Fruit fly (Drosophila melanogaster) whole organism, embryonic: ENCODE results near the gene Bcat.

ENCODE experiments used
- Bteb2 ChIP-seq: fragments of 200-800 bp; sonication (Bioruptor generic); optimal IDR thresholded peaks from 2 replicates; lab custom pipeline; 2016; ENCODE audit warnings: missing biosample characterization, missing genetic modification characterization
- CG10274 ChIP-seq: fragments of 200-800 bp; sonication (Bioruptor generic); optimal IDR thresholded peaks from 3 replicates; lab custom pipeline; 2017; ENCODE audit warnings: missing biosample characterization, mild to moderate bottlenecking, missing genetic modification characterization
- CG10366 ChIP-seq: fragments of 200-800 bp; sonication (Bioruptor generic); IDR thresholded peaks from 2 replicates; pipeline ENCODE4 v1.3.6; 2022; ENCODE audit warnings: missing biosample characterization, missing genetic modification characterization
- CG10462 ChIP-seq: fragments of 200-800 bp; sonication (Bioruptor generic); optimal IDR thresholded peaks from 2 replicates; lab custom pipeline; 2016; ENCODE audit warnings: missing biosample characterization, missing genetic modification characterization
- CG10543 ChIP-seq: fragments of 200-800 bp; sonication (Bioruptor generic); optimal IDR thresholded peaks from 3 replicates; lab custom pipeline; 2017; ENCODE audit warnings: missing biosample characterization, mild to moderate bottlenecking, missing genetic modification characterization, moderate library complexity
- CG10959 ChIP-seq: fragments of 200-800 bp; sonication (Bioruptor generic); IDR thresholded peaks from 2 replicates; pipeline ENCODE4 v1.3.6; 2022; ENCODE audit warnings: missing biosample characterization, missing genetic modification characterization
- CG1233 ChIP-seq: fragments of 200-800 bp; sonication (Bioruptor generic); optimal IDR thresholded peaks from 4 replicates; lab custom pipeline; 2018; ENCODE audit warnings: missing biosample characterization, mild to moderate bottlenecking, missing genetic modification characterization
- CG13123 ChIP-seq: fragments of 200-800 bp; sonication (Bioruptor generic); optimal IDR thresholded peaks from 2 replicates; lab custom pipeline; 2016; ENCODE audit warnings: missing biosample characterization, missing genetic modification characterization
- CG13296 ChIP-seq: fragments of 200-800 bp; sonication (Bioruptor generic); optimal IDR thresholded peaks from 3 replicates; lab custom pipeline; 2018; ENCODE audit warnings: missing biosample characterization, mild to moderate bottlenecking, missing genetic modification characterization
- CG13894 ChIP-seq: fragments of 200-800 bp; sonication (Bioruptor generic); optimal IDR thresholded peaks from 3 replicates; lab custom pipeline; 2018; ENCODE audit warnings: missing biosample characterization, mild to moderate bottlenecking, missing genetic modification characterization, moderate library complexity
- CG15011 ChIP-seq: fragments of 200-800 bp; sonication (Bioruptor generic); optimal IDR thresholded peaks from 3 replicates; lab custom pipeline; 2018; ENCODE audit warnings: missing biosample characterization, mild to moderate bottlenecking, missing genetic modification characterization
- CG15514 ChIP-seq: fragments of 200-800 bp; sonication (Bioruptor generic); optimal IDR thresholded peaks from 3 replicates; lab custom pipeline; 2017; ENCODE audit warnings: missing biosample characterization, missing genetic modification characterization, mild to moderate bottlenecking, moderate library complexity, missing genetic modification reagents
- CG17359 ChIP-seq: fragments of 200-800 bp; sonication (Bioruptor generic); optimal IDR thresholded peaks from 3 replicates; lab custom pipeline; 2018; ENCODE audit warnings: missing biosample characterization, mild to moderate bottlenecking, missing genetic modification characterization, moderate library complexity
- CG17912 ChIP-seq: fragments of 200-800 bp; sonication (Bioruptor generic); optimal IDR thresholded peaks from 2 replicates; lab custom pipeline; 2018; ENCODE audit warnings: missing biosample characterization, mild to moderate bottlenecking, missing genetic modification characterization
- CG6272 ChIP-seq: fragments of 200-800 bp; sonication (Bioruptor generic); IDR thresholded peaks from 2 replicates; pipeline ENCODE4 v1.3.6; 2022; ENCODE audit warnings: missing biosample characterization, missing genetic modification characterization
- CG7372 ChIP-seq: fragments of 200-800 bp; sonication (Bioruptor generic); IDR thresholded peaks from 2 replicates; pipeline ENCODE4 v1.3.6; 2022; ENCODE audit warnings: missing biosample characterization, missing genetic modification characterization
- CG7839 ChIP-seq: fragments of 200-800 bp; sonication (Bioruptor generic); optimal IDR thresholded peaks from 3 replicates; lab custom pipeline; 2018; ENCODE audit warnings: missing biosample characterization, mild to moderate bottlenecking, missing genetic modification characterization, moderate library complexity
- CG7928 ChIP-seq: fragments of 200-800 bp; sonication (Bioruptor generic); optimal IDR thresholded peaks from 2 replicates; lab custom pipeline; 2017; ENCODE audit warnings: missing biosample characterization, mild to moderate bottlenecking, missing genetic modification characterization
- CG7963 ChIP-seq: fragments of 200-800 bp; sonication (Bioruptor generic); IDR thresholded peaks from 3 replicates; pipeline ENCODE4 v1.3.6; 2022; ENCODE audit warnings: missing biosample characterization, missing genetic modification characterization; ENCODE audit not compliant: partially characterized antibody
- CG8388 ChIP-seq: fragments of 200-800 bp; sonication (Bioruptor generic); optimal IDR thresholded peaks from 2 replicates; lab custom pipeline; 2019; ENCODE audit warnings: missing biosample characterization, mild to moderate bottlenecking, missing genetic modification characterization, moderate library complexity
- CG9797 ChIP-seq: fragments of 200-800 bp; sonication (Bioruptor generic); optimal IDR thresholded peaks from 3 replicates; lab custom pipeline; 2018; ENCODE audit warnings: missing biosample characterization, mild to moderate bottlenecking, missing genetic modification characterization
- Drgx ChIP-seq: fragments of 200-800 bp; sonication (Bioruptor generic); IDR thresholded peaks from 2 replicates; pipeline ENCODE4 v1.3.6; 2022; ENCODE audit warnings: missing biosample characterization, missing genetic modification characterization
- Lim3 ChIP-seq: fragments of 200-800 bp; sonication (Bioruptor generic); IDR thresholded peaks from 2 replicates; pipeline ENCODE4 v1.3.6; 2022; ENCODE audit warnings: missing biosample characterization, missing genetic modification characterization
- MESR4 ChIP-seq: fragments of 200-800 bp; sonication (Bioruptor generic); optimal IDR thresholded peaks from 2 replicates; lab custom pipeline; 2018; ENCODE audit warnings: missing biosample characterization, mild to moderate bottlenecking, missing genetic modification characterization, moderate library complexity
- Oaz ChIP-seq: fragments of 200-800 bp; sonication (Bioruptor generic); IDR thresholded peaks from 2 replicates; pipeline ENCODE4 v1.3.6; 2022; ENCODE audit warnings: missing biosample characterization, missing genetic modification characterization
- Side ChIP-seq: fragments of 200-800 bp; sonication (Bioruptor generic); optimal IDR thresholded peaks from 2 replicates; lab custom pipeline; 2016; ENCODE audit warnings: missing biosample characterization, missing genetic modification characterization
- Trl ChIP-seq, 3 experiments: fragments of >200 bp in 2 of 3; fragments of 200-800 bp in 1 of 3; sonication (Bioruptor generic) in 1 of 3; optimal IDR thresholded peaks; 2 replicates in 1 of 3; 3 replicates in 2 of 3; lab custom pipeline; 2016 to 2017; ENCODE audit warnings: missing biosample characterization in 1 of 3, missing genetic modification characterization in 1 of 3
- ac ChIP-seq: fragments of 200-800 bp; sonication (Bioruptor generic); optimal IDR thresholded peaks from 3 replicates; lab custom pipeline; 2017; ENCODE audit warnings: missing biosample characterization, mild to moderate bottlenecking, missing genetic modification characterization
- ap ChIP-seq: fragments of 200-800 bp; sonication (Bioruptor generic); IDR thresholded peaks from 2 replicates; pipeline ENCODE4 v1.3.6; 2022; ENCODE audit warnings: missing biosample characterization, missing genetic modification characterization
- crp ChIP-seq, 2 experiments: fragments of 200-800 bp; sonication (Bioruptor generic); optimal IDR thresholded peaks; 2 replicates in 1 of 2; 3 replicates in 1 of 2; lab custom pipeline; 2017; ENCODE audit warnings: missing biosample characterization in 2 of 2, missing genetic modification characterization in 2 of 2, mild to moderate bottlenecking in 1 of 2, moderate library complexity in 1 of 2
- emc ChIP-seq: fragments of 200-800 bp; sonication (Bioruptor generic); optimal IDR thresholded peaks from 2 replicates; lab custom pipeline; 2016; ENCODE audit warnings: missing biosample characterization, missing genetic modification characterization
- ems ChIP-seq: fragments of 200-800 bp; sonication (Bioruptor generic); optimal IDR thresholded peaks from 3 replicates; lab custom pipeline; 2016; ENCODE audit warnings: missing biosample characterization, missing genetic modification characterization
- gce ChIP-seq: fragments of 200-800 bp; sonication (Bioruptor generic); IDR thresholded peaks from 3 replicates; pipeline ENCODE4 v1.3.6; 2022; ENCODE audit warnings: missing biosample characterization, missing genetic modification characterization
- grau ChIP-seq: fragments of 200-800 bp; optimal IDR thresholded peaks from 3 replicates; lab custom pipeline; 2019; ENCODE audit warnings: missing biosample characterization, mild to moderate bottlenecking, missing genetic modification characterization, moderate library complexity
- gsb-n ChIP-seq: fragments of 200-800 bp; sonication (Bioruptor generic); optimal IDR thresholded peaks from 3 replicates; lab custom pipeline; 2018; ENCODE audit warnings: missing biosample characterization, mild to moderate bottlenecking, missing genetic modification characterization
- kay ChIP-seq: fragments of 200-800 bp; sonication (Bioruptor generic); optimal IDR thresholded peaks from 2 replicates; lab custom pipeline; 2016; ENCODE audit warnings: missing biosample characterization, missing genetic modification characterization
- lbe ChIP-seq: fragments of 200-800 bp; sonication (Bioruptor generic); optimal IDR thresholded peaks from 2 replicates; lab custom pipeline; 2016; ENCODE audit warnings: missing biosample characterization, mild to moderate bottlenecking, missing genetic modification characterization
- luna ChIP-seq: fragments of 200-800 bp; sonication (Bioruptor generic); optimal IDR thresholded peaks from 2 replicates; lab custom pipeline; 2016; ENCODE audit warnings: missing biosample characterization, missing genetic modification characterization
- nerfin-2 ChIP-seq: fragments of 200-800 bp; sonication (Bioruptor generic); IDR thresholded peaks from 2 replicates; pipeline ENCODE4 v1.3.6; 2022; ENCODE audit warnings: missing biosample characterization, missing genetic modification characterization; ENCODE audit not compliant: partially characterized antibody
- otp ChIP-seq: fragments of 200-800 bp; sonication (Bioruptor generic); IDR thresholded peaks from 3 replicates; pipeline ENCODE4, ENCODE4 v1.3.6; 2022; ENCODE audit warnings: missing biosample characterization, missing genetic modification characterization
- pan ChIP-seq, 4 experiments: fragments of >200 bp in 3 of 4; fragments of 200-800 bp in 1 of 4; sonication (Bioruptor generic) in 1 of 4; optimal IDR thresholded peaks in 3 of 4; IDR thresholded peaks in 1 of 4; 2 replicates each; pipeline versions ENCODE4 v1.3.6 to Lab custom; 2017 to 2022; ENCODE audit warnings: missing biosample characterization in 2 of 4, missing genetic modification characterization in 2 of 4, mixed read lengths in 1 of 4
- pho ChIP-seq: fragments of 200-800 bp; sonication (Bioruptor generic); optimal IDR thresholded peaks from 2 replicates; lab custom pipeline; 2016; ENCODE audit warnings: missing biosample characterization, missing genetic modification characterization
- row ChIP-seq: fragments of 200-800 bp; sonication (Bioruptor generic); IDR thresholded peaks from 3 replicates; pipeline ENCODE4 v1.3.6; 2022; ENCODE audit warnings: missing biosample characterization, missing genetic modification characterization
- sd ChIP-seq: fragments of 200-800 bp; sonication (Bioruptor generic); optimal IDR thresholded peaks from 3 replicates; lab custom pipeline; 2018; ENCODE audit warnings: missing biosample characterization, mild to moderate bottlenecking, missing genetic modification characterization, moderate library complexity
- sens-2 ChIP-seq: fragments of 200-800 bp; sonication (Bioruptor generic); IDR thresholded peaks from 2 replicates; pipeline ENCODE4 v1.3.6; 2022; ENCODE audit warnings: missing biosample characterization, missing genetic modification characterization
- seq ChIP-seq: fragments of 200-800 bp; sonication (Bioruptor generic); IDR thresholded peaks from 2 replicates; pipeline ENCODE4 v1.3.6; 2022; ENCODE audit warnings: missing biosample characterization, missing genetic modification characterization
- shn ChIP-seq: fragments of 200-800 bp; sonication (Bioruptor generic); optimal IDR thresholded peaks from 3 replicates; lab custom pipeline; 2016; ENCODE audit warnings: missing biosample characterization, missing genetic modification characterization
- slbo ChIP-seq: fragments of 200-800 bp; sonication (Bioruptor generic); IDR thresholded peaks from 2 replicates; pipeline ENCODE4 v1.3.6; 2022; ENCODE audit warnings: missing biosample characterization, missing genetic modification characterization

Gene Bcat

dm6 chrX:13391174-13392040 lies 5.3 kb upstream of the Bcat start (continued):
- TF ChIP-seq CG7963 (GFP tag; lab: Robert Waterston, UW): no peak
- no peak for TF ChIP-seq seq (GFP tag; lab: Robert Waterston, UW)
- TF ChIP-seq sens-2: no peak
- no peak for TF ChIP-seq gce (GFP tag; lab: Robert Waterston, UW)
- TF ChIP-seq CG10366 (GFP tag; lab: Robert Waterston, UW): no peak
- no peak for TF ChIP-seq pan (optimal IDR thresholded peaks at IDR 0.05; lab: Kevin White, UChicago)
- peak in 1 of 2 experiments; percentile 38 for TF ChIP-seq pan (GFP tag; optimal IDR thresholded peaks at IDR 0.05 in 1 of 2, IDR thresholded peaks at IDR 0.05 in 1 of 2)
- TF ChIP-seq nerfin-2 (GFP tag; lab: Robert Waterston, UW): no peak
- TF ChIP-seq CG10959 (GFP tag; lab: Robert Waterston, UW): no peak
- TF ChIP-seq gsb-n (tag; lab: Kevin White, UChicago): no peak
- TF ChIP-seq CG15514 (GFP tag; lab: Kevin White, UChicago): no peak
- TF ChIP-seq CG8388: no peak
- no peak for TF ChIP-seq lbe
- TF ChIP-seq shn (GFP tag; lab: Kevin White, UChicago): peak; percentile 33
- no peak for TF ChIP-seq Drgx
- TF ChIP-seq Side (GFP tag; lab: Kevin White, UChicago): peak; percentile 29
- TF ChIP-seq pho (GFP tag; lab: Kevin White, UChicago): peak; percentile 77
- peak; percentile 37 for TF ChIP-seq luna (GFP tag; lab: Kevin White, UChicago)
- TF ChIP-seq CG6272 (GFP tag; lab: Robert Waterston, UW): peak; percentile 8; the same call in 1 of the 2 replicates
- TF ChIP-seq slbo (GFP tag; lab: Robert Waterston, UW): peak; percentile 81
- peak; percentile 20 for TF ChIP-seq CG7928
- no peak for TF ChIP-seq ems (GFP tag; lab: Kevin White, UChicago)
- TF ChIP-seq CG17359 (tag; lab: Kevin White, UChicago): no peak
- TF ChIP-seq grau: peak; percentile 65
- peak; percentile 35 for TF ChIP-seq CG1233 (GFP tag; lab: Kevin White, UChicago)
- peak; percentile 39 for TF ChIP-seq emc (GFP tag; lab: Kevin White, UChicago)
- TF ChIP-seq CG10274 (GFP tag; lab: Kevin White, UChicago): peak; percentile 54
- TF ChIP-seq CG13894 (tag; lab: Kevin White, UChicago): no peak
- TF ChIP-seq kay (GFP tag; lab: Kevin White, UChicago): no peak
- peak; percentile 41 for TF ChIP-seq Bteb2
- peak; percentile 4 for TF ChIP-seq CG13296 (GFP tag; lab: Kevin White, UChicago)
- TF ChIP-seq CG10543 (GFP tag; lab: Kevin White, UChicago): no peak
- TF ChIP-seq CG15011 (GFP tag; lab: Kevin White, UChicago): peak; percentile 72
- no peak for TF ChIP-seq CG7372 (GFP tag; lab: Robert Waterston, UW)
- TF ChIP-seq CG17912 (GFP tag; lab: Kevin White, UChicago): no peak
- TF ChIP-seq CG7839 (tag; lab: Kevin White, UChicago): peak; percentile 61
- TF ChIP-seq Oaz (GFP tag; lab: Robert Waterston, UW): no peak
- TF ChIP-seq CG13123 (GFP tag; lab: Kevin White, UChicago): no peak
- no peak for TF ChIP-seq CG10462 (GFP tag; lab: Kevin White, UChicago)
- no peak for TF ChIP-seq MESR4 (GFP tag; lab: Kevin White, UChicago)
- no peak for TF ChIP-seq ac (GFP tag; lab: Kevin White, UChicago)
- 0 out of 3 replicates have a peak, but pooled peaks have one; percentile 14 for TF ChIP-seq otp (GFP tag; lab: Robert Waterston, UW)
- TF ChIP-seq sd (tag; lab: Kevin White, UChicago): no peak
- TF ChIP-seq row (GFP tag; lab: Robert Waterston, UW): peak; percentile 50; the same call in 1 of the 3 replicates
- no peak for TF ChIP-seq ap
- TF ChIP-seq CG9797 (GFP tag; lab: Kevin White, UChicago): no peak
- TF ChIP-seq Lim3 (GFP tag; lab: Robert Waterston, UW): no peak
- TF ChIP-seq Trl (optimal IDR thresholded peaks at IDR 0.05; lab: Kevin White, UChicago): no peak
- peak; percentile 47 for TF ChIP-seq Trl (GFP tag; optimal IDR thresholded peaks at IDR 0.05; lab: Kevin White, UChicago)
- no peak for TF ChIP-seq crp (GFP tag; optimal IDR thresholded peaks at IDR 0.05; lab: Kevin White, UChicago)
